Fruit fly (Drosophila melanogaster) whole organism, prepupa: ENCODE results near the gene MED6.

ENCODE experiments used
- CG10669 ChIP-seq: fragments of 200-800 bp; sonication (Bioruptor generic); optimal IDR thresholded peaks from 3 replicates; lab custom pipeline; 2018; ENCODE audit warnings: missing biosample characterization, mild to moderate bottlenecking, missing genetic modification characterization, moderate library complexity
- CG6854 ChIP-seq: fragments of 200-800 bp; sonication (Bioruptor generic); optimal IDR thresholded peaks from 2 replicates; lab custom pipeline; 2017; ENCODE audit warnings: missing biosample characterization, mild to moderate bottlenecking, missing genetic modification characterization
- Lpt ChIP-seq: fragments of 200-800 bp; sonication (Bioruptor generic); optimal IDR thresholded peaks from 3 replicates; lab custom pipeline; 2016; ENCODE audit warnings: missing biosample characterization, missing genetic modification characterization
- OdsH ChIP-seq: fragments of 200-800 bp; sonication (Bioruptor generic); optimal IDR thresholded peaks from 3 replicates; lab custom pipeline; 2016; ENCODE audit warnings: missing biosample characterization, missing genetic modification characterization
- dac ChIP-seq: fragments of 200-800 bp; sonication (Bioruptor generic); optimal IDR thresholded peaks from 2 replicates; lab custom pipeline; 2017; ENCODE audit warnings: missing biosample characterization, mild to moderate bottlenecking, missing genetic modification characterization
- fd59A ChIP-seq: fragments of 200-800 bp; sonication (Bioruptor generic); optimal IDR thresholded peaks from 2 replicates; lab custom pipeline; 2017; ENCODE audit warnings: missing biosample characterization, mild to moderate bottlenecking, missing genetic modification characterization, missing genetic modification reagents

dm6 chr3R:9812447-9812846 lies 43.7 kb upstream of the MED6 start, which contains the start of gene CG8534:
- TF ChIP-seq Lpt (GFP tag; lab: Kevin White, UChicago) (no peak), dac (GFP tag; lab: Kevin White, UChicago) (no peak), CG6854 (GFP tag; lab: Kevin White, UChicago) (no peak), CG10669 (GFP tag; lab: Kevin White, UChicago) (no peak), fd59A (GFP tag; lab: Kevin White, UChicago) (no peak), OdsH (GFP tag; lab: Kevin White, UChicago) (no peak)
